Worm (Caenorhabditis elegans): ENCODE results near the gene fbxb-22.
A peak's percentile ranks its signal among the peaks of the same experiment; 100 is the strongest.

Gene fbxb-22

ce11 chrIII:11918247-11918769, 34.8 kb upstream of the fbxb-22 start, which contains the start of gene znf-593:
Gene znf-593 (minus strand): TSS chrIII:11918719.
- TF ChIP-seq nhr-43 (tag; optimal IDR thresholded peaks at IDR 0.05; ENCODE audit: poor library complexity, severe bottlenecking): peak; percentile 56
- TF ChIP-seq nhr-77 (tag; optimal IDR thresholded peaks at IDR 0.05): no peak
- no peak for TF ChIP-seq nhr-11 (tag; optimal IDR thresholded peaks at IDR 0.05)
- no peak for TF ChIP-seq mml-1 (tag; optimal IDR thresholded peaks at IDR 0.05)
- no peak for TF ChIP-seq nhr-12 (tag; optimal IDR thresholded peaks at IDR 0.05)
- TF ChIP-seq hmg-11 (tag; optimal IDR thresholded peaks at IDR 0.05): peak; percentile 50
- no peak for TF ChIP-seq ztf-11 (tag; optimal IDR thresholded peaks at IDR 0.05)
- TF ChIP-seq ceh-28 (tag; optimal IDR thresholded peaks at IDR 0.05): no peak
- no peak for TF ChIP-seq eor-1 (tag; optimal IDR thresholded peaks at IDR 0.05)
- TF ChIP-seq skn-1 (tag; optimal IDR thresholded peaks at IDR 0.05): no peak
- TF ChIP-seq elt-3 (tag; optimal IDR thresholded peaks at IDR 0.05): no peak
- TF ChIP-seq fos-1 (tag; optimal IDR thresholded peaks at IDR 0.05): no peak
- no peak for TF ChIP-seq nfya-1 (tag; optimal IDR thresholded peaks at IDR 0.05; ENCODE audit: insufficient read depth)
- peak; percentile 23 for TF ChIP-seq elt-2 (tag; optimal IDR thresholded peaks at IDR 0.05)
- no peak for TF ChIP-seq aly-2 (tag; optimal IDR thresholded peaks at IDR 0.05)
- TF ChIP-seq daf-12 (tag; optimal IDR thresholded peaks at IDR 0.05): no peak
- no peak for TF ChIP-seq lin-15B (tag; optimal IDR thresholded peaks at IDR 0.05)
- peak; percentile 32 for TF ChIP-seq pha-4 (tag; optimal IDR thresholded peaks at IDR 0.05)
- no peak for TF ChIP-seq lin-39 (tag; optimal IDR thresholded peaks at IDR 0.05)
- no peak for TF ChIP-seq sea-2 (GFP tag; optimal IDR thresholded peaks at IDR 0.05)
- TF ChIP-seq ama-1 (optimal IDR thresholded peaks at IDR 0.05): peak; percentile 1
- TF ChIP-seq ceh-9 (tag; optimal IDR thresholded peaks at IDR 0.05): no peak
- TF ChIP-seq nhr-67 (tag; optimal IDR thresholded peaks at IDR 0.05): no peak
- TF ChIP-seq nhr-237 (tag; optimal IDR thresholded peaks at IDR 0.05): no peak
- TF ChIP-seq egl-5 (tag; optimal IDR thresholded peaks at IDR 0.05): no peak
- TF ChIP-seq egl-27 (tag; optimal IDR thresholded peaks at IDR 0.05): no peak
- no peak for TF ChIP-seq nhr-25 (tag; optimal IDR thresholded peaks at IDR 0.05)
- no peak for TF ChIP-seq elt-1 (tag; optimal IDR thresholded peaks at IDR 0.05)
- TF ChIP-seq R02D3.7 (tag; optimal IDR thresholded peaks at IDR 0.05): no peak
- no peak for TF ChIP-seq ceh-82 (tag; optimal IDR thresholded peaks at IDR 0.05)
- no peak for TF ChIP-seq nhr-76 (tag; optimal IDR thresholded peaks at IDR 0.05)
- no peak for TF ChIP-seq snpc-4 (tag; optimal IDR thresholded peaks at IDR 0.05)

- no peak for TF ChIP-seq mml-1 (tag; optimal IDR thresholded peaks at IDR 0.05)
- TF ChIP-seq aly-2 (tag; optimal IDR thresholded peaks at IDR 0.05): no peak
- TF ChIP-seq nhr-25 (tag; optimal IDR thresholded peaks at IDR 0.05): no peak
- no peak for TF ChIP-seq elt-3 (tag; optimal IDR thresholded peaks at IDR 0.05)
- no peak for TF ChIP-seq ama-1 (optimal IDR thresholded peaks at IDR 0.05)
- no peak for TF ChIP-seq daf-12 (tag; optimal IDR thresholded peaks at IDR 0.05)
- TF ChIP-seq jun-1 (tag; optimal IDR thresholded peaks at IDR 0.05): no peak
- TF ChIP-seq ceh-28 (tag; optimal IDR thresholded peaks at IDR 0.05): no peak
- no peak for TF ChIP-seq lin-15B (tag; optimal IDR thresholded peaks at IDR 0.05)
- no peak for TF ChIP-seq eor-1 (tag; optimal IDR thresholded peaks at IDR 0.05)
- TF ChIP-seq ztf-11 (tag; optimal IDR thresholded peaks at IDR 0.05): no peak
- TF ChIP-seq nhr-43 (tag; optimal IDR thresholded peaks at IDR 0.05; ENCODE audit: poor library complexity, severe bottlenecking): no peak
- TF ChIP-seq unc-62 (GFP tag; optimal IDR thresholded peaks at IDR 0.05): no peak
- no peak for TF ChIP-seq pqm-1 (tag; optimal IDR thresholded peaks at IDR 0.05)
- no peak for TF ChIP-seq fkh-2 (tag; optimal IDR thresholded peaks at IDR 0.05)
- TF ChIP-seq snpc-4 (tag; optimal IDR thresholded peaks at IDR 0.05): no peak
- no peak for TF ChIP-seq nhr-12 (tag; optimal IDR thresholded peaks at IDR 0.05)
- no peak for TF ChIP-seq sea-2 (GFP tag; optimal IDR thresholded peaks at IDR 0.05)
These were observed 34.0 kb upstream of the fbxb-22 start for ce11 chrIII:11917525-11917924.

- TF ChIP-seq ceh-9 (tag; optimal IDR thresholded peaks at IDR 0.05): no peak
- TF ChIP-seq nhr-23 (tag; optimal IDR thresholded peaks at IDR 0.05): no peak
- no peak for TF ChIP-seq nhr-28 (tag; optimal IDR thresholded peaks at IDR 0.05)
- no peak for TF ChIP-seq mml-1 (tag; optimal IDR thresholded peaks at IDR 0.05)
- TF ChIP-seq pqm-1 (tag; optimal IDR thresholded peaks at IDR 0.05): no peak
- no peak for TF ChIP-seq elt-2 (tag; optimal IDR thresholded peaks at IDR 0.05)
- no peak for TF ChIP-seq egl-27 (tag; optimal IDR thresholded peaks at IDR 0.05)
- no peak for TF ChIP-seq daf-12 (tag; optimal IDR thresholded peaks at IDR 0.05)
- TF ChIP-seq elt-1 (tag; optimal IDR thresholded peaks at IDR 0.05): no peak
- no peak for TF ChIP-seq ceh-16 (tag; optimal IDR thresholded peaks at IDR 0.05)
- TF ChIP-seq lin-39 (tag; optimal IDR thresholded peaks at IDR 0.05): no peak
- no peak for TF ChIP-seq nhr-67 (tag; optimal IDR thresholded peaks at IDR 0.05)
- TF ChIP-seq pha-4 (tag; optimal IDR thresholded peaks at IDR 0.05): no peak
- TF ChIP-seq elt-3 (tag; optimal IDR thresholded peaks at IDR 0.05): no peak
- no peak for TF ChIP-seq unc-39 (tag; optimal IDR thresholded peaks at IDR 0.05)
- no peak for TF ChIP-seq tbx-2 (tag; optimal IDR thresholded peaks at IDR 0.05)
- TF ChIP-seq nhr-12 (tag; optimal IDR thresholded peaks at IDR 0.05): no peak
- TF ChIP-seq lin-15B (tag; optimal IDR thresholded peaks at IDR 0.05): no peak
- no peak for TF ChIP-seq ceh-82 (tag; optimal IDR thresholded peaks at IDR 0.05)
- no peak for TF ChIP-seq fkh-10 (GFP tag; optimal IDR thresholded peaks at IDR 0.05)
These were observed 33.5 kb upstream of the fbxb-22 start for ce11 chrIII:11917090-11917489.

Measured in whole organism, L3 larva.